Worm (Caenorhabditis elegans) whole organism, L4/young adult: Measurements from ENCODE around the gene C56G2.15.

Source experiments
- dao-5 ChIP-seq: sonication (generic microtip); optimal IDR thresholded peaks from 2 replicates; lab custom pipeline; 2016; ENCODE audit warnings: missing genotype, missing genetic modification characterization, moderate library complexity, missing compliant biosample characterization
- him-1 ChIP-seq: sonication (generic microtip); optimal IDR thresholded peaks from 2 replicates; lab custom pipeline; 2016; ENCODE audit warnings: missing genotype, missing genetic modification reagents, missing genetic modification characterization, missing compliant biosample characterization

ce11 chrIII:6390644-6391043 is 22.9 kb upstream of the C56G2.15 start, which contains the start of gene smrc-1:
- TF ChIP-seq him-1 (no peak), dao-5 (tag; lab: Kevin White, UChicago) (no peak)
